Fruit fly (Drosophila melanogaster): ENCODE measurements around the gene CG5565.

dm6 chr2L:1328861-1329260 lies 26.9 kb downstream of the CG5565 start, which contains the start of gene a5:
- TF ChIP-seq ey (GFP tag; optimal IDR thresholded peaks at IDR 0.05) (no peak), dmrt93B (GFP tag; optimal IDR thresholded peaks at IDR 0.05) (no peak)
